Fruit fly (Drosophila melanogaster): ENCODE measurements around the gene CG33253.

Gene CG33253

DNA sequence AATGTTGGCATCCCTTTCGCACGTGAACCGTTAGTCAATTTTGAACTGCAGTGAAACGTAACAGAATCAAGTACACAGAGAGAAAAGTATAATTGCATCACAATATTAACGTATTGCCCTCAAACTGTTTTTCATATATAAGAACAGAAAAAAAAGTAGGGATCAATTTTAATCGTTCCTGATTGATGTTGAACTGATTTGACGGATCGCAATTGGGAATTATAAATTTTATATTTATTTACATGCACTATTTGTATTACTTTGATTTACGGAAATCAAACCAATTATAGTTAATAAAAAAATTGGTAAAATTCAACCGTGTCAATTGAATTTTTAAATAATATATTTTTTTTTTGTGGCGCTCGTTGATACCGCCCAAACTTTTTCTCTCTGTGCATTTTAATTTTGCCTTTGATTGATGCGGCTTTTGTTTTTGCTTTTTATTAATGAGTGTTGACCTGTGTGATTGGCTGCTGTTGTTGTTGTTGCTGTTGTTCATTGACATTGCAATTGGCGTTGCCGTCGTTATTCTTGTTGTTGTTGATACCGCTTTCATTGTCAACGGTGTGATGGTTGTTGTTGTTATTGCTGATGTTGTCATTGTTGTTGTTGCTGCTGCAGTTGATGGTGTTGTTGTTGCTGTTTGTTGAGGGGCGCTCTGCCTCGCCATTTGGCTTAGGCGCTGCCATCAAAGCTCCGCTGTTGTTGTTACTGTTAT lies 30.5 kb upstream of the CG33253 start (continued):
- TF ChIP-seq pb (GFP tag; optimal IDR thresholded peaks at IDR 0.05): no peak
- TF ChIP-seq CG4404 (GFP tag; IDR thresholded peaks at IDR 0.05): no peak
- TF ChIP-seq kay (GFP tag; optimal IDR thresholded peaks at IDR 0.05): no peak
- TF ChIP-seq pita (GFP tag; optimal IDR thresholded peaks at IDR 0.05): no peak
- TF ChIP-seq pan (optimal IDR thresholded peaks at IDR 0.05): no peak
- peak in 1 of 2 experiments; percentile 23 for TF ChIP-seq pan (GFP tag; optimal IDR thresholded peaks at IDR 0.05 in 1 of 2, IDR thresholded peaks at IDR 0.05 in 1 of 2)
- peak; percentile 50 for TF ChIP-seq CG10209 (GFP tag; optimal IDR thresholded peaks at IDR 0.05)
- no peak for TF ChIP-seq CG4707 (GFP tag; optimal IDR thresholded peaks at IDR 0.05)
- TF ChIP-seq aop (GFP tag; IDR thresholded peaks at IDR 0.05): no peak
- no peak for TF ChIP-seq vnd (GFP tag; IDR thresholded peaks at IDR 0.05; ENCODE audit: partially characterized antibody)
- no peak for TF ChIP-seq CG11093 (GFP tag; IDR thresholded peaks at IDR 0.05)
- no peak for TF ChIP-seq CG17912 (GFP tag; optimal IDR thresholded peaks at IDR 0.05)
- no peak for TF ChIP-seq sd (tag; optimal IDR thresholded peaks at IDR 0.05)
- TF ChIP-seq Doc2 (GFP tag; IDR thresholded peaks at IDR 0.05): no peak
- no peak for TF ChIP-seq CG10431 (GFP tag; optimal IDR thresholded peaks at IDR 0.05)
- peak; percentile 85 for TF ChIP-seq gem (tag; optimal IDR thresholded peaks at IDR 0.05)

DNA sequence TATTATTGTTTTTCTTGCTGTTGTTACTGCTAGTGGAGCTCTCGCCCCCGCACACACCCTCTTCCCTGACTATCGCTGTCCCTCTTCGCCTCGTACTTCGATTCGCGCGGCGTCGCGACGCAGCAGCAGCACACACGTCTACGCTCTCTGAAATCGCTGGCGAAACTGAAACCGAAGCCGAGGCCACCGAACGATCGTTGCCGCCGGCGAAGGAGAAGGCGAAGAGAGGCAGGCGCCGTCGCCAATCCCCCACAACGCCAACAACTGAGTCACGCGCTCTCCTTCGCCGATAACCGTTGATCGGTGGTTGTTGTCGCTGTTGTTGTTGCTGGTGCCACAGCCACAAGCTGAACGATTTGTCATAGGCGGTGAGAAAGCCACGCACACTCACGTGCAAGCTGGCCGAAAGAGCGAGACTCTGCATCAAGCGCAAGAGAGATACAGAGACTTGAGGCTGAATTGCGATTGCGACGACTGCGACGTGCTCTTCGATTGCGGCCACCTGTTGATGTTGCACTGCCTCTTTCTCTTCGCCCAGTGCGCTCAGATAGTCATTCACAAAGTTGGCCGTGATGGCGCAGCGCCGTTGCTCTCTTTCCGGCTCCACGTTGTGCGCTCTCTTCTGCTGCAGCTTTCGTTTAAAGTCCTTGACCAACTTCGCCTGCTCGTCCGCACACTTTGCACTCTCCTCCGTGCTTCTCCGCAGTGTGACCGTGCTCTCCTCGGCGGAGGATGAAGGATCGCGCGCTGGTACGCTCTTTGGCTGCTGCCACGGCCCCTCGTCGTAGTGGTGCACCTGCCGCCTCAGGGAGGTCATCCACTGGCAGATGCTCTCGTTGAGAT lies 29.7 kb upstream of the CG33253 start:
- no peak for TF ChIP-seq Atf6 (GFP tag; IDR thresholded peaks at IDR 0.05)
- TF ChIP-seq ems (GFP tag; optimal IDR thresholded peaks at IDR 0.05): no peak
- TF ChIP-seq CG8765 (GFP tag; IDR thresholded peaks at IDR 0.05): no peak
- TF ChIP-seq vfl (GFP tag; optimal IDR thresholded peaks at IDR 0.05): no peak
- no peak for TF ChIP-seq PHDP (tag; optimal IDR thresholded peaks at IDR 0.05)
- TF ChIP-seq ftz-f1 (GFP tag; optimal IDR thresholded peaks at IDR 0.05): peak; percentile 94
- no peak for TF ChIP-seq grn (GFP tag; optimal IDR thresholded peaks at IDR 0.05)
- no peak for TF ChIP-seq ash1 (GFP tag; optimal IDR thresholded peaks at IDR 0.05)
- no peak for TF ChIP-seq CG7357 (GFP tag; IDR thresholded peaks at IDR 0.05)
- TF ChIP-seq zen (tag; optimal IDR thresholded peaks at IDR 0.05): no peak
- peak; percentile 61 for TF ChIP-seq NC2α (GFP tag; optimal IDR thresholded peaks at IDR 0.05)
- peak; percentile 87 for TF ChIP-seq CG10543 (GFP tag; optimal IDR thresholded peaks at IDR 0.05)
- no peak for TF ChIP-seq dm (GFP tag; optimal IDR thresholded peaks at IDR 0.05)
- TF ChIP-seq Meics (GFP tag; optimal IDR thresholded peaks at IDR 0.05): no peak
- TF ChIP-seq CG15269 (tag; optimal IDR thresholded peaks at IDR 0.05): no peak
- TF ChIP-seq slbo (GFP tag; IDR thresholded peaks at IDR 0.05): 0 out of 2 replicates have a peak, but pooled peaks have one; percentile 17
- peak; percentile 56 for TF ChIP-seq HmgD (GFP tag; optimal IDR thresholded peaks at IDR 0.05)
- TF ChIP-seq lilli (GFP tag; optimal IDR thresholded peaks at IDR 0.05): no peak
- TF ChIP-seq Neu2 (GFP tag; optimal IDR thresholded peaks at IDR 0.05; ENCODE audit: borderline replicate concordance): no peak
- TF ChIP-seq wor (GFP tag; IDR thresholded peaks at IDR 0.05): no peak
- no peak for TF ChIP-seq nerfin-2 (GFP tag; IDR thresholded peaks at IDR 0.05; ENCODE audit: partially characterized antibody)
- TF ChIP-seq disco-r (GFP tag; optimal IDR thresholded peaks at IDR 0.05): no peak
- no peak for TF ChIP-seq CG31224 (GFP tag; IDR thresholded peaks at IDR 0.05)
- no peak for TF ChIP-seq sd (tag; optimal IDR thresholded peaks at IDR 0.05)
- no peak for TF ChIP-seq CG15479 (GFP tag; optimal IDR thresholded peaks at IDR 0.05)
- TF ChIP-seq prd (optimal IDR thresholded peaks at IDR 0.05): no peak
- no peak for TF ChIP-seq prd (GFP tag; IDR thresholded peaks at IDR 0.05)
- no peak for TF ChIP-seq D19B (GFP tag; optimal IDR thresholded peaks at IDR 0.05)
- TF ChIP-seq hbn (GFP tag; IDR thresholded peaks at IDR 0.05; ENCODE audit: partially characterized antibody): peak; percentile 28; the same call in 1 of the 2 replicates
- no peak for TF ChIP-seq sqz (GFP tag; optimal IDR thresholded peaks at IDR 0.05)
- no peak for TF ChIP-seq mam (GFP tag; optimal IDR thresholded peaks at IDR 0.05)
- no peak for TF ChIP-seq CG16779 (GFP tag; IDR thresholded peaks at IDR 0.05)
- TF ChIP-seq Dbx (GFP tag; IDR thresholded peaks at IDR 0.05): peak; percentile 47; the same call in 2 of the 3 replicates

All from whole organism, embryonic.